Worm (Caenorhabditis elegans) whole organism, L1 larva: Measurements from ENCODE around the gene T28H10.2.
A peak's percentile ranks its signal among the peaks of the same experiment; 100 is the strongest.

Experiments used
- C04F5.9 ChIP-seq: sonication (generic microtip); optimal IDR thresholded peaks from 2 replicates; lab custom pipeline; 2016; ENCODE audit warnings: missing genetic modification characterization, missing compliant biosample characterization
- C16A3.4 ChIP-seq: fragments of 150-350 bp; optimal IDR thresholded peaks from 2 replicates; lab custom pipeline; 2014; ENCODE audit warnings: missing biosample characterization, missing genetic modification characterization
- F16B12.6 ChIP-seq: fragments of 150-350 bp; optimal IDR thresholded peaks from 2 replicates; lab custom pipeline; 2014; ENCODE audit warnings: missing biosample characterization, missing genetic modification characterization
- aha-1 ChIP-seq: fragments of 150-350 bp; optimal IDR thresholded peaks from 2 replicates; lab custom pipeline; 2014; ENCODE audit warnings: missing biosample characterization, missing genetic modification characterization
- alr-1 ChIP-seq: fragments of 200-800 bp; sonication (Bioruptor generic); optimal IDR thresholded peaks from 2 replicates; lab custom pipeline; 2018; ENCODE audit warnings: borderline replicate concordance, mild to moderate bottlenecking, missing genetic modification characterization, missing compliant biosample characterization
- ama-1 ChIP-seq: fragments of 150-350 bp; optimal IDR thresholded peaks from 2 replicates; lab custom pipeline; 2014
- blmp-1 ChIP-seq: fragments of 150-350 bp; optimal IDR thresholded peaks from 2 replicates; lab custom pipeline; 2014; ENCODE audit warnings: missing biosample characterization, missing genetic modification characterization
- ceh-82 ChIP-seq, 3 experiments: fragments of 150-350 bp in 1 of 3; sonication (generic microtip) in 2 of 3; optimal IDR thresholded peaks; 2 replicates each; lab custom pipeline; 2014 to 2017; ENCODE audit warnings: missing biosample characterization in 3 of 3, missing genetic modification characterization in 3 of 3
- ceh-90 ChIP-seq: sonication (generic microtip); optimal IDR thresholded peaks from 2 replicates; lab custom pipeline; 2016; ENCODE audit warnings: missing genetic modification characterization, missing compliant biosample characterization
- ces-1 ChIP-seq: fragments of 150-350 bp; optimal IDR thresholded peaks from 2 replicates; lab custom pipeline; 2014; ENCODE audit warnings: missing biosample characterization, missing genetic modification reagents, missing genetic modification characterization
- egl-13 ChIP-seq: sonication (generic microtip); optimal IDR thresholded peaks from 2 replicates; lab custom pipeline; 2016; ENCODE audit warnings: missing genotype, missing genetic modification reagents, missing genetic modification characterization, missing compliant biosample characterization
- egl-27 ChIP-seq, 2 experiments: fragments of 150-350 bp in 1 of 2; sonication (generic microtip); optimal IDR thresholded peaks; 3 replicates each; lab custom pipeline; 2017 to 2018; ENCODE audit warnings: missing biosample characterization in 2 of 2, missing genetic modification characterization in 2 of 2, missing genetic modification reagents in 2 of 2
- elt-2 ChIP-seq: sonication (generic microtip); optimal IDR thresholded peaks from 2 replicates; lab custom pipeline; 2016; ENCODE audit warnings: missing genetic modification characterization, mild to moderate bottlenecking, inconsistent platforms, missing compliant biosample characterization, missing genetic modification reagents
- elt-3 ChIP-seq, 6 experiments: fragments of 150-350 bp in 1 of 6; sonication (generic microtip); optimal IDR thresholded peaks; 2 replicates each; lab custom pipeline; 2017 to 2018; ENCODE audit warnings: missing biosample characterization in 6 of 6, missing genetic modification characterization in 6 of 6, inconsistent platforms in 1 of 6
- fkh-10 ChIP-seq: sonication (generic microtip); optimal IDR thresholded peaks from 2 replicates; lab custom pipeline; 2017; ENCODE audit warnings: missing biosample characterization, missing genetic modification reagents, missing genetic modification characterization
- fkh-4 ChIP-seq: sonication (generic microtip); optimal IDR thresholded peaks from 2 replicates; lab custom pipeline; 2016; ENCODE audit warnings: missing compliant biosample characterization, missing genetic modification characterization, borderline replicate concordance
- fkh-8 ChIP-seq: sonication (generic microtip); optimal IDR thresholded peaks from 2 replicates; lab custom pipeline; 2016; ENCODE audit warnings: mild to moderate bottlenecking, missing genetic modification characterization, missing compliant biosample characterization
- hlh-4 ChIP-seq: sonication (generic microtip); optimal IDR thresholded peaks from 2 replicates; lab custom pipeline; 2016; ENCODE audit warnings: mild to moderate bottlenecking, missing genetic modification characterization, missing compliant biosample characterization
- isw-1 ChIP-seq: fragments of 200-800 bp; sonication (Bioruptor generic); IDR thresholded peaks from 2 replicates; pipeline ENCODE4 v1.3.6; 2022; ENCODE audit warnings: missing genetic modification characterization, missing compliant biosample characterization
- lin-14 ChIP-seq: fragments of 200-800 bp; sonication (Bioruptor generic); optimal IDR thresholded peaks from 2 replicates; lab custom pipeline; 2018; ENCODE audit warnings: mild to moderate bottlenecking, missing genetic modification characterization, moderate library complexity, missing compliant biosample characterization
- lin-15B ChIP-seq: fragments of 150-350 bp; sonication (generic microtip); optimal IDR thresholded peaks from 3 replicates; lab custom pipeline; 2014; ENCODE audit warnings: missing biosample characterization, missing genetic modification characterization
- lin-35 ChIP-seq, 2 experiments: fragments of 150-350 bp; optimal IDR thresholded peaks; 2 replicates each; lab custom pipeline; 2014; ENCODE audit warnings: missing biosample characterization in 2 of 2, missing genetic modification characterization in 2 of 2, missing genetic modification reagents in 2 of 2
- lsy-2 ChIP-seq, 2 experiments: fragments of 150-350 bp; optimal IDR thresholded peaks; 2 replicates each; lab custom pipeline; 2014; ENCODE audit warnings: missing biosample characterization in 2 of 2, missing genetic modification characterization in 2 of 2
- mab-9 ChIP-seq: fragments of 200-800 bp; sonication (Bioruptor generic); IDR thresholded peaks from 2 replicates; pipeline ENCODE4 v1.3.6; 2022; ENCODE audit warnings: missing genetic modification reagents, missing genetic modification characterization, missing compliant biosample characterization
- mdl-1 ChIP-seq, 2 experiments: fragments of 150-350 bp; optimal IDR thresholded peaks; 2 replicates each; lab custom pipeline; 2014 to 2017; ENCODE audit warnings: missing biosample characterization in 2 of 2, missing genetic modification characterization in 2 of 2, inconsistent platforms in 1 of 2
- mef-2 ChIP-seq: fragments of 150-350 bp; optimal IDR thresholded peaks from 2 replicates; lab custom pipeline; 2014; ENCODE audit warnings: missing biosample characterization, missing genetic modification characterization
- mep-1 ChIP-seq: fragments of 150-350 bp; optimal IDR thresholded peaks from 2 replicates; lab custom pipeline; 2014; ENCODE audit warnings: missing biosample characterization, missing genetic modification characterization
- nhr-19 ChIP-seq: fragments of 200-800 bp; sonication (Bioruptor generic); conservative IDR thresholded peaks from 2 replicates; pipeline ENCODE4 v1.3.6; 2022; ENCODE audit warnings: missing genetic modification characterization, missing compliant biosample characterization
- nhr-20 ChIP-seq: sonication (generic microtip); optimal IDR thresholded peaks from 2 replicates; lab custom pipeline; 2016; ENCODE audit warnings: mild to moderate bottlenecking, missing genetic modification characterization, missing compliant biosample characterization
- nhr-28 ChIP-seq: fragments of 150-350 bp; optimal IDR thresholded peaks from 2 replicates; lab custom pipeline; 2014; ENCODE audit warnings: missing biosample characterization, missing genetic modification characterization
- nhr-71 ChIP-seq: sonication (generic microtip); optimal IDR thresholded peaks from 2 replicates; lab custom pipeline; 2016; ENCODE audit warnings: mild to moderate bottlenecking, missing genetic modification characterization, moderate library complexity, missing compliant biosample characterization
- nhr-76 ChIP-seq: sonication (generic microtip); optimal IDR thresholded peaks from 2 replicates; lab custom pipeline; 2017; ENCODE audit warnings: missing biosample characterization, missing genetic modification characterization
- nhr-77 ChIP-seq: fragments of 150-350 bp; optimal IDR thresholded peaks from 2 replicates; lab custom pipeline; 2014; ENCODE audit warnings: missing biosample characterization, missing genetic modification characterization
- nhr-90 ChIP-seq: sonication (generic microtip); optimal IDR thresholded peaks from 2 replicates; lab custom pipeline; 2016; ENCODE audit warnings: mild to moderate bottlenecking, missing genetic modification characterization, missing compliant biosample characterization; ENCODE audit not compliant: poor library complexity
- pag-3 ChIP-seq: sonication (generic microtip); optimal IDR thresholded peaks from 2 replicates; lab custom pipeline; 2017; ENCODE audit warnings: missing genetic modification characterization, mild to moderate bottlenecking, missing compliant biosample characterization, antibody characterized with exemption, borderline replicate concordance; ENCODE audit not compliant: insufficient read depth
- pax-3 ChIP-seq: fragments of 200-800 bp; sonication (Bioruptor generic); optimal IDR thresholded peaks from 2 replicates; lab custom pipeline; 2018; ENCODE audit warnings: mild to moderate bottlenecking, missing genetic modification characterization, moderate library complexity, missing compliant biosample characterization
- pqm-1 ChIP-seq: sonication (generic microtip); optimal IDR thresholded peaks from 3 replicates; lab custom pipeline; 2017; ENCODE audit warnings: missing biosample characterization, missing genetic modification characterization
- rnt-1 ChIP-seq: sonication (generic microtip); optimal IDR thresholded peaks from 2 replicates; lab custom pipeline; 2016; ENCODE audit warnings: mild to moderate bottlenecking, missing genetic modification characterization, moderate library complexity, missing compliant biosample characterization
- skn-1 ChIP-seq: fragments of 150-350 bp; optimal IDR thresholded peaks from 2 replicates; lab custom pipeline; 2014; ENCODE audit warnings: missing biosample characterization, missing genetic modification characterization
- sptf-1 ChIP-seq: fragments of 150-350 bp; optimal IDR thresholded peaks from 2 replicates; lab custom pipeline; 2014; ENCODE audit warnings: missing biosample characterization, missing genetic modification characterization
- sup-37 ChIP-seq: fragments of 200-800 bp; sonication (Bioruptor generic); optimal IDR thresholded peaks from 2 replicates; lab custom pipeline; 2018; ENCODE audit warnings: mild to moderate bottlenecking, missing genetic modification characterization, missing compliant biosample characterization
- tbx-2 ChIP-seq: sonication (generic microtip); optimal IDR thresholded peaks from 2 replicates; lab custom pipeline; 2016; ENCODE audit warnings: missing genetic modification characterization, missing compliant biosample characterization
- tlp-1 ChIP-seq: fragments of 150-350 bp; optimal IDR thresholded peaks from 2 replicates; lab custom pipeline; 2014; ENCODE audit warnings: missing biosample characterization, missing genetic modification characterization
- unc-62 ChIP-seq: fragments of 150-350 bp; optimal IDR thresholded peaks from 2 replicates; lab custom pipeline; 2014; ENCODE audit warnings: missing biosample characterization, missing genetic modification reagents, missing genetic modification characterization
- unc-86 ChIP-seq: sonication (generic microtip); optimal IDR thresholded peaks from 2 replicates; lab custom pipeline; 2016; ENCODE audit warnings: missing genetic modification characterization, missing compliant biosample characterization
- unc-98 ChIP-seq: fragments of 200-800 bp; sonication (Bioruptor generic); IDR thresholded peaks from 2 replicates; pipeline ENCODE4 v1.3.6; 2022; ENCODE audit warnings: missing genetic modification characterization, missing compliant biosample characterization
- zag-1 ChIP-seq: fragments of 150-350 bp; optimal IDR thresholded peaks from 2 replicates; lab custom pipeline; 2014; ENCODE audit warnings: missing biosample characterization, missing genetic modification characterization
- zip-4 ChIP-seq: fragments of 200-800 bp; sonication (Bioruptor generic); optimal IDR thresholded peaks from 2 replicates; lab custom pipeline; 2018; ENCODE audit warnings: mild to moderate bottlenecking, missing genetic modification characterization, moderate library complexity, missing compliant biosample characterization

Gene T28H10.2

ce11 chrV:12512773-12513172 is at the start of gene T28H10.2, which contains the start of gene lgmn-1:
T28H10.2 (minus strand) TSS chrV:12512949.
lgmn-1 (plus strand) TSS chrV:12513056.
- TF ChIP-seq nhr-76 (tag; lab: Kevin White, UChicago) (no peak), ceh-82 (tag; optimal IDR thresholded peaks at IDR 0.05; lab: Kevin White, UChicago) (no peak), unc-86 (tag; lab: Kevin White, UChicago) (no peak), rnt-1 (tag; lab: Kevin White, UChicago) (no peak), pax-3 (tag; lab: Kevin White, UChicago) (no peak), mef-2 (tag; lab: Kevin White, UChicago) (no peak), lin-35 (GFP tag; optimal IDR thresholded peaks at IDR 0.05; lab: Kevin White, UChicago) (peak in 1 of 2 experiments; percentile 70), mep-1 (no peak), tbx-2 (tag; lab: Kevin White, UChicago) (no peak), alr-1 (tag; lab: Kevin White, UChicago) (no peak), ces-1 (GFP tag; lab: Kevin White, UChicago) (no peak), pag-3 (tag; lab: Kevin White, UChicago) (no peak), nhr-71 (tag; lab: Kevin White, UChicago) (peak; percentile 44), elt-2 (tag; lab: Kevin White, UChicago) (peak; percentile 83), C16A3.4 (tag; lab: Kevin White, UChicago) (no peak), egl-27 (tag; optimal IDR thresholded peaks at IDR 0.05; lab: Kevin White, UChicago) (no peak), aha-1 (no peak), sptf-1 (tag; lab: Kevin White, UChicago) (no peak), skn-1 (tag; lab: Kevin White, UChicago) (no peak), fkh-10 (no peak), zip-4 (GFP tag; lab: Kevin White, UChicago) (no peak), elt-3 (tag; optimal IDR thresholded peaks at IDR 0.05; lab: Kevin White, UChicago) (peak in 2 of 6 experiments; percentile 6 to 32), unc-98 (GFP tag; lab: Robert Waterston, UW) (no peak), ama-1 (lab: Kevin White, UChicago) (no peak), pqm-1 (tag; lab: Kevin White, UChicago) (no peak), nhr-77 (tag; lab: Kevin White, UChicago) (no peak), isw-1 (GFP tag; lab: Robert Waterston, UW) (no peak), blmp-1 (tag; lab: Kevin White, UChicago) (peak; percentile 10), sup-37 (no peak), hlh-4 (tag; lab: Kevin White, UChicago) (no peak), zag-1 (tag; lab: Kevin White, UChicago) (no peak), lin-15B (tag; lab: Kevin White, UChicago) (no peak), egl-13 (no peak), F16B12.6 (tag; lab: Kevin White, UChicago) (no peak), lin-14 (GFP tag; lab: Kevin White, UChicago) (peak; percentile 44), nhr-90 (peak; percentile 29), unc-62 (GFP tag; lab: Kevin White, UChicago) (no peak), mdl-1 (tag; optimal IDR thresholded peaks at IDR 0.05; lab: Kevin White, UChicago) (no peak), tlp-1 (no peak), mab-9 (GFP tag; lab: Robert Waterston, UW) (no peak), fkh-4 (no peak), lsy-2 (tag; optimal IDR thresholded peaks at IDR 0.05; lab: Kevin White, UChicago) (peak in 1 of 2 experiments; percentile 6), nhr-20 (peak; percentile 34), fkh-8 (tag; lab: Kevin White, UChicago) (no peak), ceh-90 (no peak), nhr-19 (GFP tag; lab: Robert Waterston, UW) (no peak), C04F5.9 (tag; lab: Kevin White, UChicago) (no peak), nhr-28 (tag; lab: Kevin White, UChicago) (no peak)
